Worm (Caenorhabditis elegans) whole organism, L3 larva: Measurements from ENCODE around the gene srd-13.

Source experiments
- aly-2 ChIP-seq: fragments of 150-350 bp; optimal IDR thresholded peaks from 2 replicates; lab custom pipeline; 2014; ENCODE audit warnings: missing biosample characterization, missing genetic modification characterization
- ama-1 ChIP-seq: fragments of 150-350 bp; optimal IDR thresholded peaks from 2 replicates; lab custom pipeline; 2018
- ceh-82 ChIP-seq: fragments of 150-350 bp; optimal IDR thresholded peaks from 2 replicates; lab custom pipeline; 2014; ENCODE audit warnings: missing biosample characterization, missing genetic modification characterization
- elt-3 ChIP-seq, 3 experiments: fragments of 150-350 bp in 1 of 3; sonication (generic microtip) in 2 of 3; optimal IDR thresholded peaks; 2 replicates in 2 of 3; 4 replicates in 1 of 3; lab custom pipeline; 2014 to 2017; ENCODE audit warnings: missing biosample characterization in 3 of 3, missing genetic modification characterization in 3 of 3
- fos-1 ChIP-seq: fragments of 150-350 bp; optimal IDR thresholded peaks from 2 replicates; lab custom pipeline; 2014; ENCODE audit warnings: missing biosample characterization, missing genetic modification characterization
- nfya-1 ChIP-seq: sonication (generic microtip); optimal IDR thresholded peaks from 2 replicates; lab custom pipeline; 2017; ENCODE audit warnings: missing genetic modification characterization, mild to moderate bottlenecking, missing compliant biosample characterization, antibody characterized with exemption, moderate library complexity; ENCODE audit not compliant: insufficient read depth
- nhr-11 ChIP-seq: fragments of 150-350 bp; optimal IDR thresholded peaks from 2 replicates; lab custom pipeline; 2014; ENCODE audit warnings: missing biosample characterization, missing genetic modification characterization
- nhr-12 ChIP-seq: fragments of 150-350 bp; optimal IDR thresholded peaks from 2 replicates; lab custom pipeline; 2014; ENCODE audit warnings: missing biosample characterization, missing genetic modification characterization
- nhr-237 ChIP-seq: fragments of 150-350 bp; optimal IDR thresholded peaks from 2 replicates; lab custom pipeline; 2014; ENCODE audit warnings: missing biosample characterization, missing genetic modification characterization
- nhr-77 ChIP-seq: fragments of 150-350 bp; optimal IDR thresholded peaks from 2 replicates; lab custom pipeline; 2014; ENCODE audit warnings: missing biosample characterization, missing genetic modification characterization
- skn-1 ChIP-seq: fragments of 150-350 bp; optimal IDR thresholded peaks from 2 replicates; lab custom pipeline; 2014; ENCODE audit warnings: missing biosample characterization, missing genetic modification characterization
- unc-62 ChIP-seq: fragments of 150-350 bp; sonication (generic microtip); optimal IDR thresholded peaks from 4 replicates; lab custom pipeline; 2014; ENCODE audit warnings: missing biosample characterization, missing genetic modification reagents, missing genetic modification characterization

- TF ChIP-seq nhr-237 (tag; lab: Kevin White, UChicago) (no peak), skn-1 (tag; lab: Kevin White, UChicago) (no peak), fos-1 (tag; lab: Kevin White, UChicago) (no peak), aly-2 (no peak), nhr-11 (no peak), nfya-1 (no peak), nhr-12 (tag; lab: Kevin White, UChicago) (no peak), nhr-77 (tag; lab: Kevin White, UChicago) (no peak), ama-1 (lab: Kevin White, UChicago) (no peak), elt-3 (tag; optimal IDR thresholded peaks at IDR 0.05; lab: Kevin White, UChicago) (no peak), ceh-82 (tag; lab: Kevin White, UChicago) (no peak), unc-62 (GFP tag; lab: Kevin White, UChicago) (no peak)
Observed at ce11 chrIV:5584384-5584783, 51.1 kb downstream of the srd-13 start, which contains the start of gene fkh-7.
